Worm (Caenorhabditis elegans) whole organism, L2 larva: ENCODE data around the gene F43D2.7.

ENCODE experiments used
- Y55F3AM.14 ChIP-seq: fragments of 200-800 bp; sonication (Bioruptor generic); optimal IDR thresholded peaks from 2 replicates; lab custom pipeline; 2018; ENCODE audit warnings: mild to moderate bottlenecking, missing genetic modification characterization, missing compliant biosample characterization
- crh-2 ChIP-seq: sonication (generic microtip); optimal IDR thresholded peaks from 2 replicates; lab custom pipeline; 2017; ENCODE audit warnings: missing biosample characterization, missing genetic modification characterization
- elt-3 ChIP-seq: sonication (generic microtip); optimal IDR thresholded peaks from 2 replicates; lab custom pipeline; 2017; ENCODE audit warnings: missing biosample characterization, missing genetic modification characterization
- lin-39 ChIP-seq: fragments of 150-350 bp; optimal IDR thresholded peaks from 2 replicates; lab custom pipeline; 2014; ENCODE audit warnings: missing biosample characterization, missing genetic modification reagents, missing genetic modification characterization
- mbf-1 ChIP-seq: sonication (generic microtip); optimal IDR thresholded peaks from 2 replicates; lab custom pipeline; 2017; ENCODE audit warnings: missing biosample characterization, missing genetic modification characterization
- mdl-1 ChIP-seq, 2 experiments: fragments of 150-350 bp in 1 of 2; sonication (generic microtip) in 1 of 2; optimal IDR thresholded peaks; 2 replicates each; lab custom pipeline; 2017; ENCODE audit warnings: missing biosample characterization in 2 of 2, missing genetic modification characterization in 2 of 2
- nhr-12 ChIP-seq: fragments of 150-350 bp; optimal IDR thresholded peaks from 2 replicates; lab custom pipeline; 2014; ENCODE audit warnings: missing biosample characterization, missing genetic modification characterization
- nhr-23 ChIP-seq: fragments of 150-350 bp; optimal IDR thresholded peaks from 2 replicates; lab custom pipeline; 2014; ENCODE audit warnings: missing biosample characterization, missing genetic modification reagents, missing genetic modification characterization
- unc-62 ChIP-seq: fragments of 150-350 bp; optimal IDR thresholded peaks from 2 replicates; lab custom pipeline; 2014; ENCODE audit warnings: missing biosample characterization, missing genetic modification reagents, missing genetic modification characterization
- zag-1 ChIP-seq: fragments of 150-350 bp; optimal IDR thresholded peaks from 2 replicates; lab custom pipeline; 2014; ENCODE audit warnings: missing biosample characterization, missing genetic modification characterization

- TF ChIP-seq mbf-1 (tag; lab: Kevin White, UChicago) (no peak), nhr-23 (no peak), lin-39 (no peak), unc-62 (no peak), Y55F3AM.14 (GFP tag; lab: Kevin White, UChicago) (no peak), mdl-1 (tag; optimal IDR thresholded peaks at IDR 0.05; lab: Kevin White, UChicago) (no peak), crh-2 (tag; lab: Kevin White, UChicago) (no peak), elt-3 (tag; lab: Kevin White, UChicago) (no peak), nhr-12 (tag; lab: Kevin White, UChicago) (no peak), zag-1 (no peak)
Observed at ce11 chrV:14631588-14631987, 8.4 kb downstream of the F43D2.7 start, which contains the start of gene F43D2.3.
